Worm (Caenorhabditis elegans): ENCODE measurements around the gene F58A4.2.

The F58A4.2 gene

ce11 chrIII:9559381-9559881 is 41.1 kb downstream of the F58A4.2 start, which contains the start of gene C48B4.7:
TSS of gene C48B4.7 (minus strand) at chrIII:9559431.
- TF ChIP-seq klf-2 (GFP tag; conservative IDR thresholded peaks at IDR 0.05) (no peak), ref-1 (GFP tag; conservative IDR thresholded peaks at IDR 0.05) (no peak), cog-1 (tag; optimal IDR thresholded peaks at IDR 0.05) (no peak), med-1 (GFP tag; optimal IDR thresholded peaks at IDR 0.05; ENCODE audit: insufficient read depth) (no peak), flt-1 (GFP tag; IDR thresholded peaks at IDR 0.05) (no peak), ztf-29 (GFP tag; IDR thresholded peaks at IDR 0.05) (no peak), ztf-23 (GFP tag; IDR thresholded peaks at IDR 0.05) (no peak)

- TF ChIP-seq T22C8.4 (GFP tag; IDR thresholded peaks at IDR 0.05) (no peak), ztf-29 (GFP tag; IDR thresholded peaks at IDR 0.05) (no peak), ztf-23 (GFP tag; IDR thresholded peaks at IDR 0.05) (no peak), cog-1 (tag; optimal IDR thresholded peaks at IDR 0.05) (no peak), flt-1 (GFP tag; IDR thresholded peaks at IDR 0.05) (no peak), klf-2 (GFP tag; conservative IDR thresholded peaks at IDR 0.05) (no peak), tab-1 (GFP tag; IDR thresholded peaks at IDR 0.05) (no peak)
Measured at ce11 chrIII:9558463-9558862, 42.1 kb downstream of the F58A4.2 start, which contains the start of gene C48B4.6. TSS of gene C48B4.6 (minus strand) at chrIII:9558563.

DNA sequence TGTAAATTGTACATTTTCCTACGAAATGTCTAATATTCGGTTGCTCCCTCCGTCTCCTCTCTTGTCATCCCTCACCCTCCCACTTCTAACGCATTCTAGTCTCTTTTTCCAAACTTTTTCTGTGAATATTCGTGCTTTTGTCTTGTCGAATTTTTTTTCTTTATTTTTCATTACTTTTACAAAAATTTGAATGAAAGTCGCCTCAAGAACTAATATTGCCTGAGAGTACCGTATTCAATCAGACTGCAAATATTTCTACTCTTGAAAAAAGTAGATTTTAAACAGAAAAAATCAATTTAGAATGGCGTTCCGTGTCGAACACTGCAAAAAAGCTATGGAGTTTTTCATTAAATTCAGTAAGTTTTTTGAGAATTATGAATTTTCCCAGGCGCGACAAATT is 44.2 kb downstream of the F58A4.2 start, which contains the start of gene ZK1098.11:
TSS of gene ZK1098.11 (plus strand) at position 301 of the 400 bp plus-strand sequence.
- TF ChIP-seq ref-1 (GFP tag; conservative IDR thresholded peaks at IDR 0.05) (no peak), med-1 (GFP tag; optimal IDR thresholded peaks at IDR 0.05; ENCODE audit: insufficient read depth) (no peak), ztf-23 (GFP tag; IDR thresholded peaks at IDR 0.05) (no peak), tab-1 (GFP tag; IDR thresholded peaks at IDR 0.05) (no peak), ztf-29 (GFP tag; IDR thresholded peaks at IDR 0.05) (no peak), T22C8.4 (GFP tag; IDR thresholded peaks at IDR 0.05) (no peak)
